Fruit fly (Drosophila melanogaster) whole organism, embryonic: Measurements from ENCODE around the gene nkt.
A peak's percentile ranks its signal among the peaks of the same experiment; 100 is the strongest.

Source experiments
- Abd-B ChIP-seq: fragments of 200-800 bp; sonication (Bioruptor generic); optimal IDR thresholded peaks from 2 replicates; lab custom pipeline; 2018; ENCODE audit warnings: missing biosample characterization, mild to moderate bottlenecking, missing genetic modification characterization, moderate library complexity
- Blimp-1 ChIP-seq: fragments of 200-800 bp; sonication (Bioruptor generic); optimal IDR thresholded peaks from 3 replicates; lab custom pipeline; 2018; ENCODE audit warnings: missing biosample characterization, missing genetic modification characterization, mild to moderate bottlenecking, moderate library complexity, missing genetic modification reagents
- CG10366 ChIP-seq: fragments of 200-800 bp; sonication (Bioruptor generic); IDR thresholded peaks from 2 replicates; pipeline ENCODE4 v1.3.6; 2022; ENCODE audit warnings: missing biosample characterization, missing genetic modification characterization
- CG12071 ChIP-seq: fragments of 200-800 bp; sonication (Bioruptor generic); optimal IDR thresholded peaks from 3 replicates; lab custom pipeline; 2018; ENCODE audit warnings: missing biosample characterization, mild to moderate bottlenecking, missing genetic modification characterization
- CG13287 ChIP-seq: fragments of 200-800 bp; sonication (Bioruptor generic); IDR thresholded peaks from 2 replicates; pipeline ENCODE4 v1.3.6; 2022; ENCODE audit warnings: missing biosample characterization, missing genetic modification characterization; ENCODE audit not compliant: partially characterized antibody
- CG1529 ChIP-seq: fragments of 200-800 bp; sonication (Bioruptor generic); optimal IDR thresholded peaks from 3 replicates; lab custom pipeline; 2018; ENCODE audit warnings: missing biosample characterization, missing genetic modification characterization
- CG16813 ChIP-seq: fragments of 200-800 bp; sonication (Bioruptor generic); IDR thresholded peaks from 3 replicates; pipeline ENCODE4 v1.3.6; 2022; ENCODE audit warnings: missing biosample characterization, missing genetic modification characterization; ENCODE audit not compliant: partially characterized antibody
- CG16815 ChIP-seq: fragments of 200-800 bp; sonication (Bioruptor generic); optimal IDR thresholded peaks from 3 replicates; lab custom pipeline; 2017; ENCODE audit warnings: missing biosample characterization, mild to moderate bottlenecking, missing genetic modification characterization
- CG17568 ChIP-seq: fragments of 200-800 bp; sonication (Bioruptor generic); optimal IDR thresholded peaks from 2 replicates; lab custom pipeline; 2018; ENCODE audit warnings: missing biosample characterization, mild to moderate bottlenecking, missing genetic modification characterization, moderate library complexity
- CG31224 ChIP-seq: fragments of 200-800 bp; sonication (Bioruptor generic); IDR thresholded peaks from 2 replicates; pipeline ENCODE4 v1.3.6; 2022; ENCODE audit warnings: missing biosample characterization, missing genetic modification characterization
- CG31441 ChIP-seq: fragments of 200-800 bp; sonication (Bioruptor generic); IDR thresholded peaks from 2 replicates; pipeline ENCODE4 v1.3.6; 2022; ENCODE audit warnings: missing biosample characterization, missing genetic modification characterization
- CG33557 ChIP-seq: fragments of 200-800 bp; sonication (Bioruptor generic); optimal IDR thresholded peaks from 2 replicates; lab custom pipeline; 2019; ENCODE audit warnings: missing biosample characterization, mild to moderate bottlenecking, missing genetic modification characterization, moderate library complexity
- CG3838 ChIP-seq: fragments of 200-800 bp; sonication (Bioruptor generic); optimal IDR thresholded peaks from 3 replicates; lab custom pipeline; 2016; ENCODE audit warnings: missing biosample characterization, missing genetic modification characterization
- CG4328 ChIP-seq: fragments of 200-800 bp; sonication (Bioruptor generic); optimal IDR thresholded peaks from 3 replicates; lab custom pipeline; 2017; ENCODE audit warnings: missing biosample characterization, missing genetic modification reagents, missing genetic modification characterization
- CG4854 ChIP-seq: fragments of 200-800 bp; sonication (Bioruptor generic); optimal IDR thresholded peaks from 2 replicates; lab custom pipeline; 2016; ENCODE audit warnings: missing biosample characterization, missing genetic modification characterization, inconsistent platforms
- CG6791 ChIP-seq: fragments of 200-800 bp; sonication (Bioruptor generic); IDR thresholded peaks from 3 replicates; pipeline ENCODE4 v1.3.6; 2022; ENCODE audit warnings: missing biosample characterization, missing genetic modification characterization; ENCODE audit not compliant: partially characterized antibody
- CG8924 ChIP-seq: fragments of 200-800 bp; optimal IDR thresholded peaks from 3 replicates; lab custom pipeline; 2019; ENCODE audit warnings: missing biosample characterization, mild to moderate bottlenecking, missing genetic modification characterization, moderate library complexity
- Chrac-16 ChIP-seq: fragments of 200-800 bp; sonication (Bioruptor generic); optimal IDR thresholded peaks from 3 replicates; lab custom pipeline; 2016; ENCODE audit warnings: missing biosample characterization, missing genetic modification characterization
- Ets97D ChIP-seq: fragments of 200-800 bp; sonication (Bioruptor generic); optimal IDR thresholded peaks from 3 replicates; lab custom pipeline; 2016; ENCODE audit warnings: missing biosample characterization, missing genetic modification characterization
- GATAe ChIP-seq: fragments of 200-800 bp; sonication (Bioruptor generic); conservative IDR thresholded peaks from 2 replicates; pipeline ENCODE4 v1.3.6; 2022; ENCODE audit warnings: missing biosample characterization, missing genetic modification characterization
- Gsc ChIP-seq: fragments of 200-800 bp; sonication (Bioruptor generic); IDR thresholded peaks from 2 replicates; pipeline ENCODE4 v1.3.6; 2022; ENCODE audit warnings: missing biosample characterization, missing genetic modification characterization
- HLH4C ChIP-seq: fragments of 200-800 bp; sonication (Bioruptor generic); IDR thresholded peaks from 3 replicates; pipeline ENCODE4 v1.3.6; 2022; ENCODE audit warnings: missing biosample characterization, missing genetic modification characterization; ENCODE audit not compliant: partially characterized antibody
- HLHmδ ChIP-seq: fragments of 200-800 bp; sonication (Bioruptor generic); optimal IDR thresholded peaks from 2 replicates; lab custom pipeline; 2018; ENCODE audit warnings: missing biosample characterization, mild to moderate bottlenecking, missing genetic modification characterization, moderate library complexity
- Jarid2 ChIP-seq: fragments of 200-800 bp; sonication (Bioruptor generic); optimal IDR thresholded peaks from 3 replicates; lab custom pipeline; 2017; ENCODE audit warnings: mild to moderate bottlenecking, missing biosample characterization, missing genetic modification reagents, missing genetic modification characterization
- Myb ChIP-seq: fragments of 200-800 bp; sonication (Bioruptor generic); optimal IDR thresholded peaks from 2 replicates; lab custom pipeline; 2016; ENCODE audit warnings: missing biosample characterization, missing genetic modification characterization
- Opbp ChIP-seq: fragments of 200-800 bp; sonication (Bioruptor generic); IDR thresholded peaks from 3 replicates; pipeline ENCODE4 v1.3.6; 2022; ENCODE audit warnings: missing biosample characterization, missing genetic modification characterization; ENCODE audit not compliant: partially characterized antibody
- Ptx1 ChIP-seq: fragments of 200-800 bp; sonication (Bioruptor generic); IDR thresholded peaks from 2 replicates; pipeline ENCODE4 v1.3.6; 2022; ENCODE audit warnings: missing biosample characterization, missing genetic modification characterization
- Ravus ChIP-seq: fragments of 200-800 bp; sonication (Bioruptor generic); IDR thresholded peaks from 2 replicates; pipeline ENCODE4 v1.3.6; 2022; ENCODE audit warnings: missing biosample characterization, missing genetic modification characterization
- ash1 ChIP-seq: fragments of 200-800 bp; sonication (Bioruptor generic); optimal IDR thresholded peaks from 2 replicates; lab custom pipeline; 2018; ENCODE audit warnings: missing biosample characterization, mild to moderate bottlenecking, missing genetic modification characterization
- az2 ChIP-seq: fragments of 200-800 bp; sonication (Bioruptor generic); optimal IDR thresholded peaks from 3 replicates; lab custom pipeline; 2016; ENCODE audit warnings: missing biosample characterization, missing genetic modification characterization
- bcd ChIP-seq: fragments of 200-800 bp; sonication (Bioruptor generic); optimal IDR thresholded peaks from 2 replicates; lab custom pipeline; 2017; ENCODE audit warnings: missing biosample characterization, mild to moderate bottlenecking, missing genetic modification characterization
- chif ChIP-seq, 2 experiments: fragments of 200-800 bp; sonication (Bioruptor generic); optimal IDR thresholded peaks; 3 replicates each; lab custom pipeline; 2016; ENCODE audit warnings: missing biosample characterization in 2 of 2, missing genetic modification characterization in 2 of 2
- chinmo ChIP-seq: fragments of 200-800 bp; sonication (Bioruptor generic); IDR thresholded peaks from 4 replicates; pipeline ENCODE4 v1.3.6; 2022; ENCODE audit warnings: missing biosample characterization, missing genetic modification characterization; ENCODE audit not compliant: partially characterized antibody
- dati ChIP-seq: fragments of 200-800 bp; sonication (Bioruptor generic); IDR thresholded peaks from 2 replicates; pipeline ENCODE4 v1.3.6; 2022; ENCODE audit warnings: missing biosample characterization, missing genetic modification characterization
- esg ChIP-seq: fragments of 200-800 bp; sonication (Bioruptor generic); conservative IDR thresholded peaks from 2 replicates; pipeline ENCODE4 v1.3.6; 2022; ENCODE audit warnings: missing biosample characterization, missing genetic modification characterization
- ewg ChIP-seq: fragments of 200-800 bp; sonication (Bioruptor generic); optimal IDR thresholded peaks from 3 replicates; lab custom pipeline; 2017; ENCODE audit warnings: mild to moderate bottlenecking, missing biosample characterization, missing genetic modification reagents, missing genetic modification characterization
- gcm ChIP-seq: fragments of 200-800 bp; sonication (Bioruptor generic); optimal IDR thresholded peaks from 2 replicates; lab custom pipeline; 2019; ENCODE audit warnings: missing biosample characterization, mild to moderate bottlenecking, missing genetic modification characterization, moderate library complexity
- hth ChIP-seq: fragments of >200 bp; optimal IDR thresholded peaks from 2 replicates; lab custom pipeline; 2017; ENCODE audit warnings: inconsistent platforms
- jigr1 ChIP-seq: fragments of 200-800 bp; sonication (Bioruptor generic); IDR thresholded peaks from 3 replicates; pipeline ENCODE4 v1.3.6; 2022; ENCODE audit warnings: missing biosample characterization, missing genetic modification characterization
- ken ChIP-seq: fragments of 200-800 bp; sonication (Bioruptor generic); IDR thresholded peaks from 3 replicates; pipeline ENCODE4 v1.3.6; 2022; ENCODE audit warnings: missing biosample characterization, missing genetic modification characterization
- lmd ChIP-seq: fragments of 200-800 bp; sonication (Bioruptor generic); IDR thresholded peaks from 2 replicates; pipeline ENCODE4 v1.3.6; 2022; ENCODE audit warnings: missing biosample characterization, missing genetic modification characterization
- mam ChIP-seq: fragments of 200-800 bp; sonication (Bioruptor generic); optimal IDR thresholded peaks from 3 replicates; lab custom pipeline; 2016; ENCODE audit warnings: missing biosample characterization, missing genetic modification characterization
- mirr ChIP-seq: fragments of 200-800 bp; sonication (Bioruptor generic); optimal IDR thresholded peaks from 3 replicates; lab custom pipeline; 2018; ENCODE audit warnings: missing biosample characterization, mild to moderate bottlenecking, missing genetic modification characterization
- pzg ChIP-seq: fragments of 200-800 bp; sonication (Bioruptor generic); optimal IDR thresholded peaks from 3 replicates; lab custom pipeline; 2018; ENCODE audit warnings: missing biosample characterization, mild to moderate bottlenecking, missing genetic modification characterization, moderate library complexity
- ranshi ChIP-seq: fragments of 200-800 bp; sonication (Bioruptor generic); IDR thresholded peaks from 2 replicates; pipeline ENCODE4 v1.3.6; 2022; ENCODE audit warnings: missing biosample characterization, missing genetic modification characterization
- tna ChIP-seq: fragments of 200-800 bp; sonication (Bioruptor generic); IDR thresholded peaks from 2 replicates; pipeline ENCODE4 v1.3.6; 2022; ENCODE audit warnings: missing biosample characterization, missing genetic modification characterization; ENCODE audit not compliant: partially characterized antibody
- vnd ChIP-seq: fragments of 200-800 bp; sonication (Bioruptor generic); IDR thresholded peaks from 3 replicates; pipeline ENCODE4 v1.3.6; 2022; ENCODE audit warnings: missing biosample characterization, missing genetic modification characterization; ENCODE audit not compliant: partially characterized antibody
- vvl ChIP-seq: fragments of 200-800 bp; sonication (Bioruptor generic); IDR thresholded peaks from 2 replicates; pipeline ENCODE4 v1.3.6; 2022; ENCODE audit warnings: missing biosample characterization, missing genetic modification characterization

The nkt gene

DNA sequence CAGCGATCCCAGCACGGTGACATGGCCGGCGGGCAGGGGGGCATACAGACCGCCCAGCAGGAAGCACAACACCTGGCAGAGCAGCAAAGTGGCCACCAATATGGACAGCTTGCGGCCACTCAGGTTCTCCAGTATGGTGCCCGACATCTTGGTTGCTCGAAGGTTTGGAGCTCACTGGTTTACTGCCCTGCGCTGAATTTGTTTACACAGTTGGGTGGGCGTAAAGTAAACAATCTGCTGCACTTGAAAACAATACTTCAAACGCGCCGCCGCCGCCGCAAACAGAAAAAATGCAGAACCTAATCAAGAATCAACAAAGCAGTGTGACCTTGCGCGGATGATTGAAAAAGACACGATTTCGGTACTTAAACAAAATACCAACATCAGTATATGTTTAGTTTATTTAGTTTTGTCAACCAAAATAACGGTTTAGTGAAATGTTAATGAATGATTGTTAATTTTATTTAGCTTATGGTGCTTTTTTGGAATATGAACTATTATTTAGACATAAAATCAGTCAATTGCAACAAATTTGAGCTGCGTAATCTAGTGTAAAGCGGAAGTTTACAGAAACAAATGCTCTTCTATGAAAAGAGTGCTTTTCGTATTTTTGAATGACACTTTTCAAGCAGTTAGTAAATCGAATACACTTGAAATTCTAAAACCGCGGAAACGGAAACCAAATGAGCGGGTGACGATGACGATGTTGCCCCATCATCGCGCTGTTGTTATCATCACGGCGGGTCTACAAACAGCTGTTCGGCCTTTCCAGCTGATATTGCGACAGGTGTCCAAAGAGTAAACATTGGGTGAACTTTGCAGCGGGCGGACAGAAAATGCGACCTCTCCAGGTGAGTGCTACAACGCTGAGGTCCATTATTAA lies 31.6 kb upstream of the nkt start, which contains the start of the genes wls and Adck5 (continued):
- TF ChIP-seq bcd (GFP tag; lab: Kevin White, UChicago) (peak; percentile 59), CG33557 (GFP tag; lab: Kevin White, UChicago) (no peak), ranshi (no peak; the same call in 1 of the 2 replicates), ewg (GFP tag; lab: Kevin White, UChicago) (peak; percentile 12), HLH4C (no peak), CG10366 (GFP tag; lab: Robert Waterston, UW) (no peak), CG1529 (GFP tag; lab: Kevin White, UChicago) (peak; percentile 21), Ets97D (peak; percentile 98), CG17568 (GFP tag; lab: Kevin White, UChicago) (no peak), CG16813 (GFP tag; lab: Robert Waterston, UW) (no peak), esg (GFP tag; lab: Robert Waterston, UW) (no peak), CG8924 (tag; lab: Kevin White, UChicago) (peak; percentile 17), Opbp (GFP tag; lab: Robert Waterston, UW) (no peak), CG3838 (GFP tag; lab: Kevin White, UChicago) (no peak), Chrac-16 (no peak), CG12071 (GFP tag; lab: Kevin White, UChicago) (peak; percentile 81), Blimp-1 (GFP tag; lab: Kevin White, UChicago) (no peak), tna (GFP tag; lab: Robert Waterston, UW) (no peak), CG6791 (0 out of 3 replicates have a peak, but pooled peaks have one; percentile 20), Jarid2 (GFP tag; lab: Kevin White, UChicago) (no peak), CG13287 (peak; percentile 12; the same call in 1 of the 2 replicates), Myb (peak; percentile 71), GATAe (no peak), ash1 (GFP tag; lab: Kevin White, UChicago) (no peak), mirr (peak; percentile 65), Gsc (GFP tag; lab: Robert Waterston, UW) (no peak), Ravus (no peak), CG31441 (peak; percentile 44; the same call in 1 of the 2 replicates), vvl (GFP tag; lab: Robert Waterston, UW) (0 out of 2 replicates have a peak, but pooled peaks have one; percentile 30), chinmo (GFP tag; lab: Robert Waterston, UW) (0 out of 4 replicates have a peak, but pooled peaks have one; percentile 40), pzg (peak; percentile 41), CG31224 (no peak), Ptx1 (GFP tag; lab: Robert Waterston, UW) (no peak), lmd (GFP tag; lab: Robert Waterston, UW) (no peak), hth (no peak), ken (GFP tag; lab: Robert Waterston, UW) (no peak), Abd-B (no peak), CG16815 (GFP tag; lab: Kevin White, UChicago) (no peak), az2 (GFP tag; lab: Kevin White, UChicago) (no peak), mam (GFP tag; lab: Kevin White, UChicago) (peak; percentile 3), jigr1 (GFP tag; lab: Robert Waterston, UW) (no peak), CG4854 (GFP tag; lab: Kevin White, UChicago) (peak; percentile 35), HLHmδ (GFP tag; lab: Kevin White, UChicago) (peak; percentile 44), dati (GFP tag; lab: Robert Waterston, UW) (no peak), chif (GFP tag; optimal IDR thresholded peaks at IDR 0.05; lab: Kevin White, UChicago) (no peak), vnd (GFP tag; lab: Robert Waterston, UW) (no peak), CG4328 (GFP tag; lab: Kevin White, UChicago) (peak; percentile 46), gcm (GFP tag; lab: Kevin White, UChicago) (peak; percentile 26)
